Worm (Caenorhabditis elegans) whole organism, L1 larva: Measurements from ENCODE around the gene R31.2.

Experiments
- C04F5.9 ChIP-seq: sonication (generic microtip); optimal IDR thresholded peaks from 2 replicates; lab custom pipeline; 2016; ENCODE audit warnings: missing genetic modification characterization, missing compliant biosample characterization
- C34B4.2 ChIP-seq: sonication (generic microtip); optimal IDR thresholded peaks from 2 replicates; lab custom pipeline; 2017; ENCODE audit warnings: mild to moderate bottlenecking, missing genetic modification characterization, missing compliant biosample characterization
- F16B12.6 ChIP-seq: fragments of 150-350 bp; optimal IDR thresholded peaks from 2 replicates; lab custom pipeline; 2014; ENCODE audit warnings: missing biosample characterization, missing genetic modification characterization
- Y116A8C.19 ChIP-seq: sonication (generic microtip); optimal IDR thresholded peaks from 2 replicates; lab custom pipeline; 2016; ENCODE audit warnings: missing compliant biosample characterization, missing genetic modification characterization, borderline replicate concordance
- aha-1 ChIP-seq: fragments of 150-350 bp; optimal IDR thresholded peaks from 2 replicates; lab custom pipeline; 2014; ENCODE audit warnings: missing biosample characterization, missing genetic modification characterization
- alr-1 ChIP-seq: fragments of 200-800 bp; sonication (Bioruptor generic); optimal IDR thresholded peaks from 2 replicates; lab custom pipeline; 2018; ENCODE audit warnings: borderline replicate concordance, mild to moderate bottlenecking, missing genetic modification characterization, missing compliant biosample characterization
- aly-2 ChIP-seq: fragments of 150-350 bp; optimal IDR thresholded peaks from 2 replicates; lab custom pipeline; 2014; ENCODE audit warnings: missing biosample characterization, missing genetic modification characterization
- ama-1 ChIP-seq: fragments of 150-350 bp; optimal IDR thresholded peaks from 2 replicates; lab custom pipeline; 2014
- ceh-63 ChIP-seq: fragments of 200-800 bp; sonication (Bioruptor generic); optimal IDR thresholded peaks from 2 replicates; lab custom pipeline; 2018; ENCODE audit warnings: mild to moderate bottlenecking, missing genetic modification characterization, missing compliant biosample characterization
- ceh-8 ChIP-seq: fragments of 200-800 bp; sonication (Bioruptor generic); optimal IDR thresholded peaks from 2 replicates; lab custom pipeline; 2018; ENCODE audit warnings: mild to moderate bottlenecking, missing genetic modification characterization, moderate library complexity, missing compliant biosample characterization
- ceh-82 ChIP-seq, 3 experiments: fragments of 150-350 bp in 1 of 3; sonication (generic microtip) in 2 of 3; optimal IDR thresholded peaks; 2 replicates each; lab custom pipeline; 2014 to 2017; ENCODE audit warnings: missing biosample characterization in 3 of 3, missing genetic modification characterization in 3 of 3
- ceh-90 ChIP-seq: sonication (generic microtip); optimal IDR thresholded peaks from 2 replicates; lab custom pipeline; 2016; ENCODE audit warnings: missing genetic modification characterization, missing compliant biosample characterization
- dpl-1 ChIP-seq, 3 experiments: fragments of 150-350 bp in 2 of 3; sonication (generic microtip) in 1 of 3; optimal IDR thresholded peaks; 2 replicates each; lab custom pipeline; 2014 to 2017; ENCODE audit warnings: missing biosample characterization in 3 of 3, missing genetic modification characterization in 3 of 3, missing genetic modification reagents in 3 of 3
- efl-1 ChIP-seq, 4 experiments: fragments of 150-350 bp; optimal IDR thresholded peaks in 3 of 4; peaks in 1 of 4; 1 replicate in 1 of 4; 2 replicates in 3 of 4; lab custom pipeline; 2014; ENCODE audit warnings: missing biosample characterization in 2 of 4, missing genetic modification characterization in 2 of 4, missing genetic modification reagents in 2 of 4
- efl-3 ChIP-seq: fragments of 200-800 bp; sonication (Bioruptor generic); optimal IDR thresholded peaks from 2 replicates; lab custom pipeline; 2018; ENCODE audit warnings: mild to moderate bottlenecking, missing genetic modification characterization, missing compliant biosample characterization
- egl-27 ChIP-seq, 2 experiments: fragments of 150-350 bp in 1 of 2; sonication (generic microtip); optimal IDR thresholded peaks; 3 replicates each; lab custom pipeline; 2017 to 2018; ENCODE audit warnings: missing biosample characterization in 2 of 2, missing genetic modification characterization in 2 of 2, missing genetic modification reagents in 2 of 2
- elt-2 ChIP-seq: sonication (generic microtip); optimal IDR thresholded peaks from 2 replicates; lab custom pipeline; 2016; ENCODE audit warnings: missing genetic modification characterization, mild to moderate bottlenecking, inconsistent platforms, missing compliant biosample characterization, missing genetic modification reagents
- elt-3 ChIP-seq, 6 experiments: fragments of 150-350 bp in 1 of 6; sonication (generic microtip); optimal IDR thresholded peaks; 2 replicates each; lab custom pipeline; 2017 to 2018; ENCODE audit warnings: missing biosample characterization in 6 of 6, missing genetic modification characterization in 6 of 6, inconsistent platforms in 1 of 6
- ets-5 ChIP-seq: fragments of 200-800 bp; sonication (Bioruptor generic); IDR thresholded peaks from 2 replicates; pipeline ENCODE4 v1.3.6; 2022; ENCODE audit warnings: missing genetic modification characterization, missing compliant biosample characterization
- fkh-10 ChIP-seq: sonication (generic microtip); optimal IDR thresholded peaks from 2 replicates; lab custom pipeline; 2017; ENCODE audit warnings: missing biosample characterization, missing genetic modification reagents, missing genetic modification characterization
- fkh-4 ChIP-seq: sonication (generic microtip); optimal IDR thresholded peaks from 2 replicates; lab custom pipeline; 2016; ENCODE audit warnings: missing compliant biosample characterization, missing genetic modification characterization, borderline replicate concordance
- fkh-8 ChIP-seq: sonication (generic microtip); optimal IDR thresholded peaks from 2 replicates; lab custom pipeline; 2016; ENCODE audit warnings: mild to moderate bottlenecking, missing genetic modification characterization, missing compliant biosample characterization
- fos-1 ChIP-seq: fragments of 150-350 bp; optimal IDR thresholded peaks from 2 replicates; lab custom pipeline; 2014; ENCODE audit warnings: missing biosample characterization, missing genetic modification characterization
- grh-1 ChIP-seq: fragments of 200-800 bp; sonication (Bioruptor generic); IDR thresholded peaks from 2 replicates; pipeline ENCODE4 v1.3.6; 2022; ENCODE audit warnings: missing genetic modification reagents, missing genetic modification characterization, missing compliant biosample characterization
- hlh-17 ChIP-seq: fragments of 200-800 bp; sonication (Bioruptor generic); optimal IDR thresholded peaks from 2 replicates; lab custom pipeline; 2018; ENCODE audit warnings: missing genetic modification characterization, mild to moderate bottlenecking, missing compliant biosample characterization, moderate library complexity, borderline replicate concordance
- hlh-4 ChIP-seq: sonication (generic microtip); optimal IDR thresholded peaks from 2 replicates; lab custom pipeline; 2016; ENCODE audit warnings: mild to moderate bottlenecking, missing genetic modification characterization, missing compliant biosample characterization
- isw-1 ChIP-seq: fragments of 200-800 bp; sonication (Bioruptor generic); IDR thresholded peaks from 2 replicates; pipeline ENCODE4 v1.3.6; 2022; ENCODE audit warnings: missing genetic modification characterization, missing compliant biosample characterization
- lin-13 ChIP-seq: fragments of 150-350 bp; optimal IDR thresholded peaks from 2 replicates; lab custom pipeline; 2014; ENCODE audit warnings: missing biosample characterization, missing genetic modification reagents, missing genetic modification characterization
- lin-15B ChIP-seq: fragments of 150-350 bp; sonication (generic microtip); optimal IDR thresholded peaks from 3 replicates; lab custom pipeline; 2014; ENCODE audit warnings: missing biosample characterization, missing genetic modification characterization
- lin-39 ChIP-seq: fragments of 150-350 bp; optimal IDR thresholded peaks from 2 replicates; lab custom pipeline; 2014; ENCODE audit warnings: missing biosample characterization, missing genetic modification reagents, missing genetic modification characterization
- lir-3 ChIP-seq: sonication (generic microtip); optimal IDR thresholded peaks from 2 replicates; lab custom pipeline; 2016; ENCODE audit warnings: mild to moderate bottlenecking, missing genetic modification characterization, moderate library complexity, missing compliant biosample characterization; ENCODE audit not compliant: poor library complexity
- lsy-2 ChIP-seq, 2 experiments: fragments of 150-350 bp; optimal IDR thresholded peaks; 2 replicates each; lab custom pipeline; 2014; ENCODE audit warnings: missing biosample characterization in 2 of 2, missing genetic modification characterization in 2 of 2
- mdl-1 ChIP-seq, 2 experiments: fragments of 150-350 bp; optimal IDR thresholded peaks; 2 replicates each; lab custom pipeline; 2014 to 2017; ENCODE audit warnings: missing biosample characterization in 2 of 2, missing genetic modification characterization in 2 of 2, inconsistent platforms in 1 of 2
- mep-1 ChIP-seq: fragments of 150-350 bp; optimal IDR thresholded peaks from 2 replicates; lab custom pipeline; 2014; ENCODE audit warnings: missing biosample characterization, missing genetic modification characterization
- nhr-19 ChIP-seq: fragments of 200-800 bp; sonication (Bioruptor generic); conservative IDR thresholded peaks from 2 replicates; pipeline ENCODE4 v1.3.6; 2022; ENCODE audit warnings: missing genetic modification characterization, missing compliant biosample characterization
- nhr-20 ChIP-seq: sonication (generic microtip); optimal IDR thresholded peaks from 2 replicates; lab custom pipeline; 2016; ENCODE audit warnings: mild to moderate bottlenecking, missing genetic modification characterization, missing compliant biosample characterization
- nhr-237 ChIP-seq: fragments of 150-350 bp; optimal IDR thresholded peaks from 2 replicates; lab custom pipeline; 2014; ENCODE audit warnings: missing biosample characterization, missing genetic modification characterization
- nhr-28 ChIP-seq: fragments of 150-350 bp; optimal IDR thresholded peaks from 2 replicates; lab custom pipeline; 2014; ENCODE audit warnings: missing biosample characterization, missing genetic modification characterization
- nhr-76 ChIP-seq: sonication (generic microtip); optimal IDR thresholded peaks from 2 replicates; lab custom pipeline; 2017; ENCODE audit warnings: missing biosample characterization, missing genetic modification characterization
- nhr-77 ChIP-seq: fragments of 150-350 bp; optimal IDR thresholded peaks from 2 replicates; lab custom pipeline; 2014; ENCODE audit warnings: missing biosample characterization, missing genetic modification characterization
- nhr-84 ChIP-seq: sonication (generic microtip); optimal IDR thresholded peaks from 2 replicates; lab custom pipeline; 2017; ENCODE audit warnings: missing biosample characterization, missing genetic modification characterization
- nhr-85 ChIP-seq: sonication (generic microtip); peaks from one replicate; lab custom pipeline; 2016; ENCODE audit warnings: missing genetic modification characterization, inconsistent platforms, missing compliant biosample characterization
- nhr-90 ChIP-seq: sonication (generic microtip); optimal IDR thresholded peaks from 2 replicates; lab custom pipeline; 2016; ENCODE audit warnings: mild to moderate bottlenecking, missing genetic modification characterization, missing compliant biosample characterization; ENCODE audit not compliant: poor library complexity
- snpc-4 ChIP-seq: fragments of 150-350 bp; optimal IDR thresholded peaks from 2 replicates; lab custom pipeline; 2014; ENCODE audit warnings: missing biosample characterization, missing genetic modification characterization
- snu-23 ChIP-seq: sonication (generic microtip); optimal IDR thresholded peaks from 2 replicates; lab custom pipeline; 2016; ENCODE audit warnings: missing genetic modification characterization, missing compliant biosample characterization
- sptf-1 ChIP-seq: fragments of 150-350 bp; optimal IDR thresholded peaks from 2 replicates; lab custom pipeline; 2014; ENCODE audit warnings: missing biosample characterization, missing genetic modification characterization
- sup-37 ChIP-seq: fragments of 200-800 bp; sonication (Bioruptor generic); optimal IDR thresholded peaks from 2 replicates; lab custom pipeline; 2018; ENCODE audit warnings: mild to moderate bottlenecking, missing genetic modification characterization, missing compliant biosample characterization
- unc-130 ChIP-seq: fragments of 150-350 bp; optimal IDR thresholded peaks from 2 replicates; lab custom pipeline; 2017; ENCODE audit warnings: missing biosample characterization, missing genetic modification characterization, inconsistent platforms
- unc-62 ChIP-seq: fragments of 150-350 bp; optimal IDR thresholded peaks from 2 replicates; lab custom pipeline; 2014; ENCODE audit warnings: missing biosample characterization, missing genetic modification reagents, missing genetic modification characterization
- unc-86 ChIP-seq: sonication (generic microtip); optimal IDR thresholded peaks from 2 replicates; lab custom pipeline; 2016; ENCODE audit warnings: missing genetic modification characterization, missing compliant biosample characterization
- unc-98 ChIP-seq: fragments of 200-800 bp; sonication (Bioruptor generic); IDR thresholded peaks from 2 replicates; pipeline ENCODE4 v1.3.6; 2022; ENCODE audit warnings: missing genetic modification characterization, missing compliant biosample characterization
- xbp-1 ChIP-seq: sonication (generic microtip); optimal IDR thresholded peaks from 2 replicates; lab custom pipeline; 2016; ENCODE audit warnings: missing genetic modification characterization, missing compliant biosample characterization

The R31.2 gene

DNA sequence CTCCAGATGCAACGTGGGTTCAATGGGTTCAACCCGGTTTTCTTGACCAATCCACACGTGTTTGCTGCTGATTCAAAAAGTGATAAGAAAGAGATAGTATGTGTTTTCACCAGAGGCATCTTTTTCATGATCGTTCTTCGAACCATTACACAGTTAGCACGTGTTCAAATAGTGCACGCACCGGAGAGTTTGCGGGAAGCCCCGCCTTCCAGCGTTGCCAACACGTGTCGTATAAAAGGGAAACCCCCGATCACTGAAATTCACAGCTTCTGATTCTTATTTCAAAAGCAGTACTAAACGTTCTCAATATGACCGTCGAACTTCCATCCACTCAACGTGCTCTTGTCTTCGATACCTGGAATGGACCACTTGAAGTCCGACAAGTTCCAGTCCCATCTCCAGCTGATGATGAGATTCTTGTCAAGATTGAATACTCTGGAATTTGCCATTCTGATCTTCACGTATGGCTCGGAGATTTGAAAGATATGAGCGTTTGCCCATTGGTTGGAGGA, 29.3 kb upstream of the R31.2 start, which contains the start of gene adh-1:
TSS of gene adh-1 (plus strand) at position 261 of the 512 bp plus-strand sequence.
- TF ChIP-seq elt-3 (tag; optimal IDR thresholded peaks at IDR 0.05; lab: Kevin White, UChicago): peak in 3 of 6 experiments; percentile 18 to 99 (median 41)
- TF ChIP-seq nhr-237 (tag; lab: Kevin White, UChicago): no peak
- TF ChIP-seq isw-1: no peak
- no peak for TF ChIP-seq aha-1 (tag; lab: Kevin White, UChicago)
- TF ChIP-seq lin-15B: no peak
- no peak for TF ChIP-seq nhr-84 (tag; lab: Kevin White, UChicago)
- TF ChIP-seq unc-130 (tag; lab: Kevin White, UChicago): peak; percentile 67
- no peak for TF ChIP-seq unc-86 (tag; lab: Kevin White, UChicago)
- TF ChIP-seq nhr-76 (tag; lab: Kevin White, UChicago): no peak
- TF ChIP-seq unc-98 (GFP tag; lab: Robert Waterston, UW): no peak
- TF ChIP-seq ceh-63 (GFP tag; lab: Kevin White, UChicago): no peak
- TF ChIP-seq nhr-28 (tag; lab: Kevin White, UChicago): no peak
- no peak for TF ChIP-seq alr-1 (tag; lab: Kevin White, UChicago)
- no peak for TF ChIP-seq egl-27 (tag; optimal IDR thresholded peaks at IDR 0.05; lab: Kevin White, UChicago)
- no peak for TF ChIP-seq fkh-10
- TF ChIP-seq snpc-4: peak; percentile 30
- TF ChIP-seq efl-1 (optimal IDR thresholded peaks at IDR 0.05; lab: Kevin White, UChicago): peak; percentile 23 to 46
- peak in 1 of 2 experiments; percentile 95 for TF ChIP-seq efl-1 (GFP tag; optimal IDR thresholded peaks at IDR 0.05 in 1 of 2; lab: Kevin White, UChicago)
- TF ChIP-seq lin-13 (GFP tag; lab: Kevin White, UChicago): peak; percentile 62
- TF ChIP-seq unc-62 (GFP tag; lab: Kevin White, UChicago): no peak
- no peak for TF ChIP-seq grh-1 (GFP tag; lab: Robert Waterston, UW)
- TF ChIP-seq snu-23 (GFP tag; lab: Kevin White, UChicago): peak; percentile 82
- peak; percentile 48 to 82 for TF ChIP-seq lsy-2 (tag; optimal IDR thresholded peaks at IDR 0.05; lab: Kevin White, UChicago)
- peak; percentile 24 for TF ChIP-seq mep-1 (tag; lab: Kevin White, UChicago)
- TF ChIP-seq mdl-1 (tag; optimal IDR thresholded peaks at IDR 0.05; lab: Kevin White, UChicago): peak; percentile 25 to 99
- peak; percentile 90 for TF ChIP-seq sup-37 (GFP tag; lab: Kevin White, UChicago)
- TF ChIP-seq fkh-4 (tag; lab: Kevin White, UChicago): no peak
- TF ChIP-seq F16B12.6 (tag; lab: Kevin White, UChicago): no peak
- no peak for TF ChIP-seq aly-2 (tag; lab: Kevin White, UChicago)
- no peak for TF ChIP-seq ceh-90 (tag; lab: Kevin White, UChicago)
- TF ChIP-seq C34B4.2 (tag; lab: Kevin White, UChicago): peak; percentile 42
- no peak for TF ChIP-seq ets-5 (GFP tag; lab: Robert Waterston, UW)
- TF ChIP-seq lir-3: peak; percentile 70
- TF ChIP-seq nhr-90 (tag; lab: Kevin White, UChicago): peak; percentile 75
- TF ChIP-seq dpl-1 (GFP tag; optimal IDR thresholded peaks at IDR 0.05; lab: Kevin White, UChicago): peak; percentile 4 to 50 (median 8)
- TF ChIP-seq lin-39: peak; percentile 72
- peak; percentile 95 for TF ChIP-seq ama-1
- TF ChIP-seq fos-1 (tag; lab: Kevin White, UChicago): no peak
- no peak for TF ChIP-seq sptf-1 (tag; lab: Kevin White, UChicago)
- peak; percentile 61 for TF ChIP-seq xbp-1 (tag; lab: Kevin White, UChicago)
- no peak for TF ChIP-seq ceh-8
- no peak for TF ChIP-seq hlh-17 (GFP tag; lab: Kevin White, UChicago)
- TF ChIP-seq fkh-8 (tag; lab: Kevin White, UChicago): no peak
- TF ChIP-seq elt-2: peak; percentile 75
- TF ChIP-seq hlh-4 (tag; lab: Kevin White, UChicago): no peak
- peak; percentile 51 for TF ChIP-seq nhr-77
- peak in 1 of 3 experiments; percentile 14 for TF ChIP-seq ceh-82 (tag; optimal IDR thresholded peaks at IDR 0.05; lab: Kevin White, UChicago)
- TF ChIP-seq Y116A8C.19 (tag; lab: Kevin White, UChicago): no peak
- peak; percentile 99 for TF ChIP-seq nhr-19 (GFP tag; lab: Robert Waterston, UW)
- TF ChIP-seq nhr-85 (tag; lab: Kevin White, UChicago): peak; percentile 94
- peak; percentile 1 for TF ChIP-seq C04F5.9
- TF ChIP-seq efl-3 (GFP tag; lab: Kevin White, UChicago): no peak
- peak; percentile 97 for TF ChIP-seq nhr-20
